Fruit fly (Drosophila melanogaster): Measurements from ENCODE around the gene Tspo.

The Tspo gene

dm6 chr2L:522752-523151, 36.7 kb upstream of the Tspo start (continued):
- peak; percentile 40; the same call in 1 of the 2 replicates for TF ChIP-seq GATAe (GFP tag; conservative IDR thresholded peaks at IDR 0.05)
- no peak for TF ChIP-seq lilli (GFP tag; optimal IDR thresholded peaks at IDR 0.05)
- TF ChIP-seq CG12744 (GFP tag; optimal IDR thresholded peaks at IDR 0.05), result no peak
- 0 out of 3 replicates have a peak, but pooled peaks have one; percentile 12 for TF ChIP-seq CG7357 (GFP tag; IDR thresholded peaks at IDR 0.05)
- TF ChIP-seq Antp (GFP tag; optimal IDR thresholded peaks at IDR 0.05), result peak; percentile 20
- no peak for TF ChIP-seq CG12769 (tag; optimal IDR thresholded peaks at IDR 0.05)
- peak; percentile 72 for TF ChIP-seq chm (GFP tag; IDR thresholded peaks at IDR 0.05)
- peak; percentile 7 for TF ChIP-seq NC2α (GFP tag; optimal IDR thresholded peaks at IDR 0.05)
- peak; percentile 52 for TF ChIP-seq CG6813 (GFP tag; optimal IDR thresholded peaks at IDR 0.05)
- TF ChIP-seq Asciz (GFP tag; optimal IDR thresholded peaks at IDR 0.05), result peak; percentile 64
- peak; percentile 10; the same call in 1 of the 2 replicates for TF ChIP-seq E2f2 (GFP tag; IDR thresholded peaks at IDR 0.05)
- TF ChIP-seq btn (GFP tag; optimal IDR thresholded peaks at IDR 0.05), result no peak
- no peak for TF ChIP-seq CG9797 (GFP tag; optimal IDR thresholded peaks at IDR 0.05)
- TF ChIP-seq phol (tag; optimal IDR thresholded peaks at IDR 0.05), result peak; percentile 74
- TF ChIP-seq Fer2 (tag; optimal IDR thresholded peaks at IDR 0.05), result no peak
- TF ChIP-seq corto (GFP tag; optimal IDR thresholded peaks at IDR 0.05), result no peak
- 0 out of 2 replicates have a peak, but pooled peaks have one; percentile 37 for TF ChIP-seq stc (GFP tag; IDR thresholded peaks at IDR 0.05)
- no peak for TF ChIP-seq CG34376 (GFP tag; optimal IDR thresholded peaks at IDR 0.05)
- no peak for TF ChIP-seq CG3838 (GFP tag; optimal IDR thresholded peaks at IDR 0.05)
- TF ChIP-seq sqz (GFP tag; optimal IDR thresholded peaks at IDR 0.05), result no peak
- no peak for TF ChIP-seq prd (optimal IDR thresholded peaks at IDR 0.05)
- TF ChIP-seq prd (GFP tag; IDR thresholded peaks at IDR 0.05), result peak; percentile 66; the same call in 2 of the 3 replicates
- no peak for TF ChIP-seq Lpt (GFP tag; optimal IDR thresholded peaks at IDR 0.05)
- TF ChIP-seq lab (GFP tag; optimal IDR thresholded peaks at IDR 0.05), result no peak
- peak; percentile 63 for TF ChIP-seq Blimp-1 (GFP tag; optimal IDR thresholded peaks at IDR 0.05)
- TF ChIP-seq Awh (GFP tag; IDR thresholded peaks at IDR 0.05), result peak; percentile 73
- no peak for TF ChIP-seq CG4617 (GFP tag; optimal IDR thresholded peaks at IDR 0.05; ENCODE audit: borderline replicate concordance)
- no peak for TF ChIP-seq Dip2 (GFP tag; IDR thresholded peaks at IDR 0.05)
- TF ChIP-seq CG12236 (GFP tag; optimal IDR thresholded peaks at IDR 0.05), result no peak
- TF ChIP-seq CG34224 (GFP tag; IDR thresholded peaks at IDR 0.05; ENCODE audit: partially characterized antibody), result no peak
- TF ChIP-seq Lhr (GFP tag; optimal IDR thresholded peaks at IDR 0.05), result peak; percentile 43
- TF ChIP-seq amos (GFP tag; IDR thresholded peaks at IDR 0.05; ENCODE audit: partially characterized antibody), result no peak
- peak; percentile 50; the same call in 1 of the 2 replicates for TF ChIP-seq CG11247 (GFP tag; IDR thresholded peaks at IDR 0.05)
- TF ChIP-seq CG18011 (GFP tag; optimal IDR thresholded peaks at IDR 0.05), result no peak
- TF ChIP-seq CG17359 (tag; optimal IDR thresholded peaks at IDR 0.05), result peak; percentile 27
- no peak for TF ChIP-seq MBD-R2 (GFP tag; IDR thresholded peaks at IDR 0.05)
- TF ChIP-seq tin (GFP tag; optimal IDR thresholded peaks at IDR 0.05), result peak; percentile 38
- no peak for TF ChIP-seq CG7745 (tag; optimal IDR thresholded peaks at IDR 0.05)
- TF ChIP-seq NfI (GFP tag; optimal IDR thresholded peaks at IDR 0.05), result no peak
- no peak for TF ChIP-seq CG2199 (GFP tag; IDR thresholded peaks at IDR 0.05)
- peak; percentile 60 for TF ChIP-seq CG4820 (GFP tag; optimal IDR thresholded peaks at IDR 0.05)
- peak; percentile 80 for TF ChIP-seq zen (tag; optimal IDR thresholded peaks at IDR 0.05)
- TF ChIP-seq Jarid2 (GFP tag; optimal IDR thresholded peaks at IDR 0.05), result no peak
- peak; percentile 10 for TF ChIP-seq pnt (GFP tag; optimal IDR thresholded peaks at IDR 0.05)
- TF ChIP-seq repo (GFP tag; optimal IDR thresholded peaks at IDR 0.05), result no peak
- TF ChIP-seq maf-S (GFP tag; optimal IDR thresholded peaks at IDR 0.05), result no peak
- TF ChIP-seq Dek (tag; optimal IDR thresholded peaks at IDR 0.05), result no peak
- no peak for TF ChIP-seq CG18599 (GFP tag; optimal IDR thresholded peaks at IDR 0.05)
- TF ChIP-seq CG10565 (GFP tag; optimal IDR thresholded peaks at IDR 0.05), result no peak
- no peak for TF ChIP-seq pho (GFP tag; optimal IDR thresholded peaks at IDR 0.05)
- TF ChIP-seq CG10979 (tag; optimal IDR thresholded peaks at IDR 0.05), result peak; percentile 72
